Worm (Caenorhabditis elegans): ENCODE measurements around the gene rpc-25.

rpc-25 gene

DNA sequence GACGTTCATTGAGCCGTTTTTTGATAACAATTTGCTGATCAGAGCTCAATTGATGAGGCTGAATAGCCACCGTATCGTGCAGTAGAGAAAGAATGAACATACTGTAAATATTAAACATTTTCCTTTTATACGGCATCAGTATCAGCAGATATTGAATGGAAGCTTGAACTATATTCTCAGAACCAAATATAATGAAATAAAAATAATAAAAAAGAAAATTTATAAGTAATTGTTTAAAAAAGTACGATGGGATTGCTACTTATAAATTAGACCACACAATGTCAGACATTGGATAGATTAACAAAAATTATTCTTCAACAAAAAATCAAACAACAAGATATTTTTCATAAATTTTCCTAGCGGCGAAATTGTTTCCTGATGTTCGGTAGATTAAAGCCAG lies at the start of gene rpc-25:
TSS of gene rpc-25 (minus strand) at position 101 of the 400 bp plus-strand sequence.
- TF ChIP-seq cebp-1 (GFP tag; IDR thresholded peaks at IDR 0.05) (no peak), cebp-1 (tag; optimal IDR thresholded peaks at IDR 0.05) (no peak), rcor-1 (GFP tag; IDR thresholded peaks at IDR 0.05) (no peak), F22D6.2 (tag; optimal IDR thresholded peaks at IDR 0.05) (no peak), sptf-2 (GFP tag; optimal IDR thresholded peaks at IDR 0.05) (no peak), madf-6 (GFP tag; IDR thresholded peaks at IDR 0.05) (0 out of 2 replicates have a peak, but pooled peaks have one; percentile 24), T26A5.8 (tag; optimal IDR thresholded peaks at IDR 0.05) (no peak), aptf-3 (GFP tag; IDR thresholded peaks at IDR 0.05) (no peak), hrde-1 (tag; optimal IDR thresholded peaks at IDR 0.05; ENCODE audit: borderline replicate concordance) (peak; percentile 19), chd-7 (tag; optimal IDR thresholded peaks at IDR 0.05) (no peak)

DNA sequence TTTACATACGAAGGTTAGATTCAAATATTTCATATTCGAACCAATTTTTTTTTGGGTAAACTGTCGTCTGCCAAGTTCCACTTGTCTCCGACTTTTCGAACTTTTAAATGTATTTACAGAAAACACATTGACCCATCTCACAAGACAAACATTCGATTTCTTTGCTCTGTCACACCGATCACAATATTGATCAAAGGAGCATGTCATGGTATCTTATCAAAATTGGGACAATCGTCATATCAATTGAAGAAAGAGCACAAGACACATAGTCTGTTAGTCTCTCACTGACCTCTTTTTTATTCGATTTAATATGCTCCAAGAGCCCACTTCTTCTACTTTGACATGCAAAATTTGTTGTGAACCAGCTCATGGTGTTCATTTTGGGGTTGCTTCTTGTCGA lies 49.6 kb upstream of the rpc-25 start, which contains the start of gene nhr-232:
TSS of gene nhr-232 (plus strand) at position 121 of the 400 bp plus-strand sequence.
- TF ChIP-seq pha-4 (tag; optimal IDR thresholded peaks at IDR 0.05) (peak; percentile 31), hsf-1 (GFP tag; IDR thresholded peaks at IDR 0.05) (no peak), cebp-1 (GFP tag; IDR thresholded peaks at IDR 0.05) (no peak), cebp-1 (tag; optimal IDR thresholded peaks at IDR 0.05) (peak; percentile 32), nhr-80 (tag; optimal IDR thresholded peaks at IDR 0.05) (peak; percentile 91)

- TF ChIP-seq bed-1 (GFP tag; IDR thresholded peaks at IDR 0.05) (no peak), cebp-2 (GFP tag; IDR thresholded peaks at IDR 0.05) (no peak), rpc-1 (optimal IDR thresholded peaks at IDR 0.05) (no peak), rpc-1 (tag; optimal IDR thresholded peaks at IDR 0.05) (no peak), T07F8.4 (tag; optimal IDR thresholded peaks at IDR 0.05) (no peak), fkh-3 (tag; optimal IDR thresholded peaks at IDR 0.05) (no peak), cebp-1 (GFP tag; IDR thresholded peaks at IDR 0.05) (0 out of 2 replicates have a peak, but pooled peaks have one; percentile 31), cebp-1 (tag; optimal IDR thresholded peaks at IDR 0.05) (peak; percentile 87), K12H6.12 (tag; optimal IDR thresholded peaks at IDR 0.05) (no peak), F57C9.4 (tag; optimal IDR thresholded peaks at IDR 0.05) (no peak), madf-8 (GFP tag; conservative IDR thresholded peaks at IDR 0.05) (no peak), Y79H2A.3 (GFP tag; conservative IDR thresholded peaks at IDR 0.05) (no peak), him-1 (tag; optimal IDR thresholded peaks at IDR 0.05) (no peak), unc-62 (GFP tag; optimal IDR thresholded peaks at IDR 0.05) (peak; percentile 42), F23B12.7 (tag; optimal IDR thresholded peaks at IDR 0.05; ENCODE audit: insufficient read depth) (no peak), B0035.1 (tag; optimal IDR thresholded peaks at IDR 0.05) (no peak), snpc-1.1 (tag; optimal IDR thresholded peaks at IDR 0.05; ENCODE audit: insufficient read depth) (no peak), lag-1 (GFP tag; IDR thresholded peaks at IDR 0.05) (no peak), nhr-80 (tag; optimal IDR thresholded peaks at IDR 0.05) (peak; percentile 38), snpc-4 (GFP tag; optimal IDR thresholded peaks at IDR 0.05) (no peak), snpc-4 (tag; optimal IDR thresholded peaks at IDR 0.05) (peak in 1 of 4 experiments; percentile 8), ceh-79 (tag; optimal IDR thresholded peaks at IDR 0.05) (no peak)
These were observed 48.6 kb upstream of the rpc-25 start, which contains the start of gene rop-1 for ce11 chrV:10255005-10255472. Gene rop-1, minus strand, starts transcription at chrV:10255055.

DNA sequence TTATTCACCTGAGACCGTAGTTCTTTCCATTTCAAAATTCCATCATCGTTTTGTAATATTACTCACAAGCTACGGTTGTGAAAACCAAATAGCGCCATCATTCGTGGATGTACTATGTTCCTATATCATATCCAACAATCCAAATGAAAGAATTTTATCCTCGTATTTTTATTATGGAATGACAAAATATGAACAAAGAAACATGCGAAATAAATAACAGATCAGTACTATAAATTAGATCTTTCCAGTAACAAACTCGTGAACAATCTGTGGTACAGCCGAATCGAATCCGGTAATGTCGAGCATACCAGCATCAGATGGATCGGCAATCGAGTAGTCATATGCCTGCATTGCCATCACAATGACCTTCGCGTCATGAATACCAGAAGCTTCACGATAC lies 46.3 kb upstream of the rpc-25 start:
- TF ChIP-seq hrde-1 (tag; optimal IDR thresholded peaks at IDR 0.05; ENCODE audit: borderline replicate concordance): no peak
- TF ChIP-seq ztf-28 (GFP tag; IDR thresholded peaks at IDR 0.05): no peak
- TF ChIP-seq zim-3 (tag; optimal IDR thresholded peaks at IDR 0.05): no peak
- TF ChIP-seq fkh-3 (tag; optimal IDR thresholded peaks at IDR 0.05): no peak
- TF ChIP-seq nhr-120 (GFP tag; IDR thresholded peaks at IDR 0.05): no peak
- TF ChIP-seq Y95B8A.8 (GFP tag; IDR thresholded peaks at IDR 0.05): peak; percentile 67; the same call in 1 of the 2 replicates
- no peak for TF ChIP-seq attf-6 (GFP tag; IDR thresholded peaks at IDR 0.05)
- no peak for TF ChIP-seq hmg-20 (GFP tag; IDR thresholded peaks at IDR 0.05)
- no peak for TF ChIP-seq ceh-27 (GFP tag; optimal IDR thresholded peaks at IDR 0.05)
- TF ChIP-seq cebp-1 (GFP tag; IDR thresholded peaks at IDR 0.05): no peak; the same call in 1 of the 2 replicates
- peak; percentile 24 for TF ChIP-seq cebp-1 (tag; optimal IDR thresholded peaks at IDR 0.05)
- no peak for TF ChIP-seq F55B11.4 (tag; optimal IDR thresholded peaks at IDR 0.05; ENCODE audit: borderline replicate concordance, insufficient read depth)
- no peak for TF ChIP-seq somi-1 (GFP tag; optimal IDR thresholded peaks at IDR 0.05)
- TF ChIP-seq him-1 (tag; optimal IDR thresholded peaks at IDR 0.05): peak; percentile 25
- no peak for TF ChIP-seq dox-1 (GFP tag; IDR thresholded peaks at IDR 0.05)
- peak; percentile 10 for TF ChIP-seq F49E8.2 (tag; optimal IDR thresholded peaks at IDR 0.05; ENCODE audit: insufficient read depth)
- TF ChIP-seq T26A5.8 (tag; optimal IDR thresholded peaks at IDR 0.05): no peak
- no peak for TF ChIP-seq gei-17 (GFP tag; optimal IDR thresholded peaks at IDR 0.05)

Measured in whole organism, young adult.